Fruit fly (Drosophila melanogaster): ENCODE data around the gene CG17196.

The CG17196 gene

DNA sequence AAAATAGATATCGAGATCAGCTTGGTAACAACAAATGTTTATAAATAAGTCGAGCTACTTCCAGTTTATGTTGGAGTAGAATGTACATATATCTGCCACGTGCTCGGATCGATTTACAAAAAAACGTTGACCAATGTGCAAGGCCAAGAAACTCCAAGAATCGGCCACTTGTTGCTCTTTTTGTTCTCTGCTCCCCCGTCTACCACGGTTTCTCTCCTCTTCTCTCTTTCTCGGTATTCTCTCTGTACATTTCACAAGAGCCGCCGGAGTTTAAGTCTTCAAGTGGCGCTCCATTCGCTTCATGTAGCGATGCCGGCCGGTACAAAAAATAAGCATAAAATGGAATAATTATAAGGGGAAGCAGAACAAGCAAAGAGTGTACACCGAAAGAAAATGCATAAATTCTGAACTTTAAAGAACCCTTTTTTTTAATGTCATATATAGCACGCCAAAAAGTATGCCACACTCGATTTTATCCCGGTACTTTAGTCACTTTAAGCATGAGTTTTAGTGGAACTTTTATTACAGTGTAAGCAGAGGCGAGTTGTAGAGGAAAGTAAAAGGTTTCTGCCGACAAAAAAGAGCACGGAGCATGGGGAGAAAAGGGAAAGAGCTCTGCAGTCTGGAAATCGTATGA, 38.2 kb downstream of the CG17196 start (continued):
- TF ChIP-seq dimm (GFP tag; IDR thresholded peaks at IDR 0.05) (peak; percentile 78), Sry-β (GFP tag; optimal IDR thresholded peaks at IDR 0.05) (peak; percentile 69), CG33557 (GFP tag; optimal IDR thresholded peaks at IDR 0.05) (peak; percentile 87), dm (GFP tag; optimal IDR thresholded peaks at IDR 0.05) (peak; percentile 87), CG4424 (GFP tag; optimal IDR thresholded peaks at IDR 0.05) (peak; percentile 95), abd-A (tag; optimal IDR thresholded peaks at IDR 0.05) (peak; percentile 7), Sry-δ (GFP tag; optimal IDR thresholded peaks at IDR 0.05) (peak; percentile 62), so (GFP tag; IDR thresholded peaks at IDR 0.05) (peak; percentile 73; the same call in 1 of the 3 replicates), chn (GFP tag; optimal IDR thresholded peaks at IDR 0.05) (peak; percentile 96), CG12219 (GFP tag; optimal IDR thresholded peaks at IDR 0.05) (peak; percentile 86), CG14441 (GFP tag; IDR thresholded peaks at IDR 0.05) (peak; percentile 82), Vsx1 (GFP tag; optimal IDR thresholded peaks at IDR 0.05) (peak; percentile 82), CG10321 (GFP tag; IDR thresholded peaks at IDR 0.05) (peak; percentile 49; the same call in 1 of the 2 replicates), CG15696 (tag; optimal IDR thresholded peaks at IDR 0.05) (peak; percentile 55), CG13775 (GFP tag; optimal IDR thresholded peaks at IDR 0.05) (peak; percentile 78), CG1233 (GFP tag; optimal IDR thresholded peaks at IDR 0.05) (peak; percentile 89), CG11247 (GFP tag; IDR thresholded peaks at IDR 0.05) (peak; percentile 83), Nf-YC (tag; optimal IDR thresholded peaks at IDR 0.05) (peak; percentile 38), CG14860 (GFP tag; IDR thresholded peaks at IDR 0.05; ENCODE audit: partially characterized antibody) (no peak), CG6813 (GFP tag; optimal IDR thresholded peaks at IDR 0.05) (peak; percentile 82), dmrt99B (tag; optimal IDR thresholded peaks at IDR 0.05) (peak; percentile 93), CG7928 (GFP tag; optimal IDR thresholded peaks at IDR 0.05) (peak; percentile 47), cwo (GFP tag; optimal IDR thresholded peaks at IDR 0.05) (peak; percentile 70), Spps (tag; optimal IDR thresholded peaks at IDR 0.05) (peak; percentile 93), E2f2 (GFP tag; IDR thresholded peaks at IDR 0.05) (peak; percentile 68; the same call in 1 of the 2 replicates), MTF-1 (GFP tag; optimal IDR thresholded peaks at IDR 0.05; ENCODE audit: borderline replicate concordance) (peak; percentile 84), CG2202 (tag; optimal IDR thresholded peaks at IDR 0.05) (peak; percentile 92), z (GFP tag; IDR thresholded peaks at IDR 0.05) (peak; percentile 60; the same call in 1 of the 3 replicates), Rx (GFP tag; IDR thresholded peaks at IDR 0.05) (peak; percentile 88), bcd (GFP tag; optimal IDR thresholded peaks at IDR 0.05) (peak; percentile 93), Ets65A (GFP tag) (peak; percentile 99), CG6654 (GFP tag; optimal IDR thresholded peaks at IDR 0.05) (peak; percentile 89), CG7271 (tag; optimal IDR thresholded peaks at IDR 0.05) (peak; percentile 55), CG32767 (GFP tag; IDR thresholded peaks at IDR 0.05) (peak; percentile 90), lbe (GFP tag; optimal IDR thresholded peaks at IDR 0.05) (peak; percentile 98), pan (optimal IDR thresholded peaks at IDR 0.05) (no peak), pan (GFP tag; optimal IDR thresholded peaks at IDR 0.05 in 1 of 2, IDR thresholded peaks at IDR 0.05 in 1 of 2) (peak in 1 of 2 experiments; percentile 83), row (GFP tag; IDR thresholded peaks at IDR 0.05) (peak; percentile 86), scrt (GFP tag; optimal IDR thresholded peaks at IDR 0.05) (peak; percentile 82), D19A (tag; optimal IDR thresholded peaks at IDR 0.05) (peak; percentile 89), corto (GFP tag; optimal IDR thresholded peaks at IDR 0.05) (peak; percentile 97), CG4617 (GFP tag; optimal IDR thresholded peaks at IDR 0.05; ENCODE audit: borderline replicate concordance) (peak; percentile 66), Doc3 (GFP tag; IDR thresholded peaks at IDR 0.05; ENCODE audit: partially characterized antibody) (no peak), Kr (GFP tag; optimal IDR thresholded peaks at IDR 0.05) (no peak), CG30020 (tag; optimal IDR thresholded peaks at IDR 0.05) (no peak), CG6854 (GFP tag; optimal IDR thresholded peaks at IDR 0.05) (peak; percentile 46), CG3995 (GFP tag; optimal IDR thresholded peaks at IDR 0.05) (peak; percentile 56), Bteb2 (GFP tag; optimal IDR thresholded peaks at IDR 0.05) (peak; percentile 86), Dfd (GFP tag; optimal IDR thresholded peaks at IDR 0.05) (no peak)

Data from whole organism, embryonic.